Worm (Caenorhabditis elegans) whole organism, mixed stage, embryonic: ENCODE results near the gene srz-94.

Experiments used
- blmp-1 ChIP-seq: fragments of 150-350 bp; optimal IDR thresholded peaks from 2 replicates; lab custom pipeline; 2014; ENCODE audit warnings: missing biosample characterization, missing genetic modification characterization
- ceh-43 ChIP-seq: fragments of 200-800 bp; sonication (Bioruptor generic); optimal IDR thresholded peaks from 2 replicates; lab custom pipeline; 2018; ENCODE audit warnings: mild to moderate bottlenecking, missing genetic modification characterization, moderate library complexity, missing compliant biosample characterization
- lin-13 ChIP-seq: fragments of 150-350 bp; optimal IDR thresholded peaks from 2 replicates; lab custom pipeline; 2014; ENCODE audit warnings: missing biosample characterization, missing genetic modification characterization
- nhr-12 ChIP-seq: fragments of 150-350 bp; optimal IDR thresholded peaks from 2 replicates; lab custom pipeline; 2014; ENCODE audit warnings: missing biosample characterization, missing genetic modification characterization
- nhr-28 ChIP-seq: fragments of 150-350 bp; optimal IDR thresholded peaks from 2 replicates; lab custom pipeline; 2014; ENCODE audit warnings: missing biosample characterization, missing genetic modification characterization
- pha-4 ChIP-seq: fragments of 150-350 bp; optimal IDR thresholded peaks from 2 replicates; lab custom pipeline; 2018; ENCODE audit warnings: missing biosample characterization, missing genetic modification reagents, missing genetic modification characterization
- snpc-4 ChIP-seq: fragments of 150-350 bp; optimal IDR thresholded peaks from 2 replicates; lab custom pipeline; 2014; ENCODE audit warnings: missing biosample characterization, missing genetic modification characterization
- sptf-1 ChIP-seq: sonication (generic microtip); optimal IDR thresholded peaks from 2 replicates; lab custom pipeline; 2017; ENCODE audit warnings: mild to moderate bottlenecking, missing genetic modification characterization, moderate library complexity, missing compliant biosample characterization
- unc-39 ChIP-seq: fragments of 150-350 bp; optimal IDR thresholded peaks from 2 replicates; lab custom pipeline; 2014; ENCODE audit warnings: missing biosample characterization, missing genetic modification characterization
- unc-62 ChIP-seq: fragments of 150-350 bp; optimal IDR thresholded peaks from 2 replicates; lab custom pipeline; 2014; ENCODE audit warnings: missing biosample characterization, missing genetic modification reagents, missing genetic modification characterization
- ztf-11 ChIP-seq: fragments of 150-350 bp; optimal IDR thresholded peaks from 2 replicates; lab custom pipeline; 2014; ENCODE audit warnings: missing biosample characterization, missing genetic modification characterization

- TF ChIP-seq sptf-1 (tag; lab: Kevin White, UChicago): no peak
- no peak for TF ChIP-seq unc-62
- no peak for TF ChIP-seq nhr-28
- TF ChIP-seq unc-39 (tag; lab: Kevin White, UChicago): no peak
- no peak for TF ChIP-seq blmp-1
- TF ChIP-seq pha-4: no peak
- TF ChIP-seq lin-13 (tag; lab: Kevin White, UChicago): no peak
- no peak for TF ChIP-seq nhr-12 (tag; lab: Kevin White, UChicago)
- TF ChIP-seq snpc-4 (tag; lab: Kevin White, UChicago): no peak
- no peak for TF ChIP-seq ztf-11 (tag; lab: Kevin White, UChicago)
- no peak for TF ChIP-seq ceh-43 (GFP tag; lab: Kevin White, UChicago)
Measured at ce11 chrV:17075900-17076299, 40.1 kb upstream of the srz-94 start, which contains the start of gene str-125.
